Fruit fly (Drosophila melanogaster) whole organism, embryonic: Measurements from ENCODE around the gene Exd2.

Experiments
- Abd-B ChIP-seq: fragments of 200-800 bp; sonication (Bioruptor generic); optimal IDR thresholded peaks from 2 replicates; lab custom pipeline; 2018; ENCODE audit warnings: missing biosample characterization, mild to moderate bottlenecking, missing genetic modification characterization, moderate library complexity
- Bteb2 ChIP-seq: fragments of 200-800 bp; sonication (Bioruptor generic); optimal IDR thresholded peaks from 2 replicates; lab custom pipeline; 2016; ENCODE audit warnings: missing biosample characterization, missing genetic modification characterization
- CG10366 ChIP-seq: fragments of 200-800 bp; sonication (Bioruptor generic); IDR thresholded peaks from 2 replicates; pipeline ENCODE4 v1.3.6; 2022; ENCODE audit warnings: missing biosample characterization, missing genetic modification characterization
- CG11560 ChIP-seq: fragments of 200-800 bp; sonication (Bioruptor generic); IDR thresholded peaks from 3 replicates; pipeline ENCODE4 v1.3.6; 2022; ENCODE audit warnings: missing biosample characterization, missing genetic modification characterization
- CG11696 ChIP-seq: fragments of 200-800 bp; sonication (Bioruptor generic); IDR thresholded peaks from 2 replicates; pipeline ENCODE4 v1.3.6; 2022; ENCODE audit warnings: missing biosample characterization, missing genetic modification characterization
- CG12236 ChIP-seq: fragments of 200-800 bp; sonication (Bioruptor generic); optimal IDR thresholded peaks from 2 replicates; lab custom pipeline; 2016; ENCODE audit warnings: missing biosample characterization, missing genetic modification characterization
- CG1233 ChIP-seq: fragments of 200-800 bp; sonication (Bioruptor generic); optimal IDR thresholded peaks from 4 replicates; lab custom pipeline; 2018; ENCODE audit warnings: missing biosample characterization, mild to moderate bottlenecking, missing genetic modification characterization
- CG15479 ChIP-seq: fragments of 200-800 bp; sonication (Bioruptor generic); optimal IDR thresholded peaks from 3 replicates; lab custom pipeline; 2019; ENCODE audit warnings: missing biosample characterization, mild to moderate bottlenecking, missing genetic modification characterization, moderate library complexity
- CG17802 ChIP-seq: fragments of 200-800 bp; sonication (Bioruptor generic); optimal IDR thresholded peaks from 2 replicates; lab custom pipeline; 2018; ENCODE audit warnings: missing biosample characterization, mild to moderate bottlenecking, missing genetic modification characterization, moderate library complexity
- CG18011 ChIP-seq: fragments of 200-800 bp; sonication (Bioruptor generic); optimal IDR thresholded peaks from 2 replicates; lab custom pipeline; 2017; ENCODE audit warnings: missing biosample characterization, missing genetic modification characterization, mild to moderate bottlenecking, moderate library complexity, missing genotype
- CG18599 ChIP-seq: fragments of 200-800 bp; sonication (Bioruptor generic); optimal IDR thresholded peaks from 3 replicates; lab custom pipeline; 2017; ENCODE audit warnings: missing biosample characterization, missing genetic modification characterization, mild to moderate bottlenecking, moderate library complexity, missing genetic modification reagents
- CG2712 ChIP-seq: fragments of 200-800 bp; optimal IDR thresholded peaks from 3 replicates; lab custom pipeline; 2019; ENCODE audit warnings: missing biosample characterization, mild to moderate bottlenecking, missing genetic modification characterization, moderate library complexity
- CG30020 ChIP-seq: fragments of 200-800 bp; optimal IDR thresholded peaks from 2 replicates; lab custom pipeline; 2019; ENCODE audit warnings: missing biosample characterization, mild to moderate bottlenecking, missing genetic modification characterization, moderate library complexity
- CG4404 ChIP-seq: fragments of 200-800 bp; sonication (Bioruptor generic); IDR thresholded peaks from 2 replicates; pipeline ENCODE4 v1.3.6; 2022; ENCODE audit warnings: missing biosample characterization, missing genetic modification characterization
- CG7372 ChIP-seq: fragments of 200-800 bp; sonication (Bioruptor generic); IDR thresholded peaks from 2 replicates; pipeline ENCODE4 v1.3.6; 2022; ENCODE audit warnings: missing biosample characterization, missing genetic modification characterization
- CG9609 ChIP-seq: fragments of 200-800 bp; sonication (Bioruptor generic); optimal IDR thresholded peaks from 3 replicates; lab custom pipeline; 2016; ENCODE audit warnings: missing biosample characterization, missing genetic modification characterization
- CrebB ChIP-seq: fragments of 200-800 bp; sonication (Bioruptor generic); optimal IDR thresholded peaks from 3 replicates; lab custom pipeline; 2018; ENCODE audit warnings: missing biosample characterization, mild to moderate bottlenecking, missing genetic modification characterization
- E2f2 ChIP-seq: fragments of 200-800 bp; sonication (Bioruptor generic); IDR thresholded peaks from 2 replicates; pipeline ENCODE4 v1.3.6; 2022; ENCODE audit warnings: missing biosample characterization, missing genetic modification characterization
- Gsc ChIP-seq: fragments of 200-800 bp; sonication (Bioruptor generic); IDR thresholded peaks from 2 replicates; pipeline ENCODE4 v1.3.6; 2022; ENCODE audit warnings: missing biosample characterization, missing genetic modification characterization
- Lim3 ChIP-seq: fragments of 200-800 bp; sonication (Bioruptor generic); IDR thresholded peaks from 2 replicates; pipeline ENCODE4 v1.3.6; 2022; ENCODE audit warnings: missing biosample characterization, missing genetic modification characterization
- Oli ChIP-seq: fragments of 200-800 bp; sonication (Bioruptor generic); optimal IDR thresholded peaks from 2 replicates; lab custom pipeline; 2018; ENCODE audit warnings: missing biosample characterization, mild to moderate bottlenecking, missing genetic modification characterization, moderate library complexity
- Optix ChIP-seq: fragments of 200-800 bp; sonication (Bioruptor generic); IDR thresholded peaks from 3 replicates; pipeline ENCODE4 v1.3.6; 2022; ENCODE audit warnings: missing biosample characterization, missing genetic modification characterization
- Rfx ChIP-seq: fragments of 200-800 bp; sonication (Bioruptor generic); IDR thresholded peaks from 2 replicates; pipeline ENCODE4 v1.3.6; 2022; ENCODE audit warnings: missing biosample characterization, missing genetic modification characterization
- Scr ChIP-seq: fragments of 200-800 bp; sonication (Bioruptor generic); IDR thresholded peaks from 2 replicates; pipeline ENCODE4 v1.3.6; 2022; ENCODE audit warnings: missing biosample characterization, missing genetic modification characterization; ENCODE audit not compliant: partially characterized antibody
- Sry-β ChIP-seq: fragments of 200-800 bp; sonication (Bioruptor generic); optimal IDR thresholded peaks from 2 replicates; lab custom pipeline; 2018; ENCODE audit warnings: missing biosample characterization, mild to moderate bottlenecking, missing genetic modification characterization, moderate library complexity
- Ssrp ChIP-seq: fragments of 200-800 bp; sonication (Bioruptor generic); optimal IDR thresholded peaks from 2 replicates; lab custom pipeline; 2018; ENCODE audit warnings: missing biosample characterization, mild to moderate bottlenecking, missing genetic modification characterization, moderate library complexity
- TFAM ChIP-seq: fragments of 200-800 bp; sonication (Bioruptor generic); optimal IDR thresholded peaks from 2 replicates; lab custom pipeline; 2017; ENCODE audit warnings: missing biosample characterization, missing genetic modification characterization, inconsistent platforms
- Xbp1 ChIP-seq: fragments of 200-800 bp; sonication (Bioruptor generic); optimal IDR thresholded peaks from 3 replicates; lab custom pipeline; 2016; ENCODE audit warnings: missing biosample characterization, mild to moderate bottlenecking, missing genetic modification characterization
- ab ChIP-seq: fragments of 200-800 bp; sonication (Bioruptor generic); optimal IDR thresholded peaks from 2 replicates; lab custom pipeline; 2016; ENCODE audit warnings: missing biosample characterization, missing genetic modification characterization
- amos ChIP-seq: fragments of 200-800 bp; sonication (Bioruptor generic); IDR thresholded peaks from 2 replicates; pipeline ENCODE4 v1.3.6; 2022; ENCODE audit warnings: missing biosample characterization, missing genetic modification characterization; ENCODE audit not compliant: partially characterized antibody
- corto ChIP-seq: fragments of 200-800 bp; sonication (Bioruptor generic); optimal IDR thresholded peaks from 2 replicates; lab custom pipeline; 2016; ENCODE audit warnings: missing biosample characterization, mild to moderate bottlenecking, missing genetic modification characterization, moderate library complexity
- disco-r ChIP-seq: fragments of 200-800 bp; sonication (Bioruptor generic); optimal IDR thresholded peaks from 2 replicates; lab custom pipeline; 2016; ENCODE audit warnings: missing biosample characterization, missing genetic modification characterization
- dm ChIP-seq: fragments of 200-800 bp; sonication (Bioruptor generic); optimal IDR thresholded peaks from 3 replicates; lab custom pipeline; 2016; ENCODE audit warnings: missing biosample characterization, missing genetic modification characterization
- ems ChIP-seq: fragments of 200-800 bp; sonication (Bioruptor generic); optimal IDR thresholded peaks from 3 replicates; lab custom pipeline; 2016; ENCODE audit warnings: missing biosample characterization, missing genetic modification characterization
- eyg ChIP-seq: fragments of 200-800 bp; sonication (Bioruptor generic); optimal IDR thresholded peaks from 3 replicates; lab custom pipeline; 2016; ENCODE audit warnings: missing biosample characterization, missing genetic modification characterization
- gce ChIP-seq: fragments of 200-800 bp; sonication (Bioruptor generic); IDR thresholded peaks from 3 replicates; pipeline ENCODE4 v1.3.6; 2022; ENCODE audit warnings: missing biosample characterization, missing genetic modification characterization
- gem ChIP-seq: fragments of 200-800 bp; sonication (Bioruptor generic); optimal IDR thresholded peaks from 2 replicates; lab custom pipeline; 2019; ENCODE audit warnings: missing biosample characterization, mild to moderate bottlenecking, missing genetic modification characterization, moderate library complexity
- hb ChIP-seq: fragments of 200-800 bp; sonication (Bioruptor generic); IDR thresholded peaks from 3 replicates; pipeline ENCODE4 v1.3.6; 2022; ENCODE audit warnings: missing biosample characterization, missing genetic modification characterization; ENCODE audit not compliant: partially characterized antibody
- jumu ChIP-seq: fragments of 200-800 bp; sonication (Bioruptor generic); optimal IDR thresholded peaks from 3 replicates; lab custom pipeline; 2016; ENCODE audit warnings: missing biosample characterization, missing genetic modification characterization
- ken ChIP-seq: fragments of 200-800 bp; sonication (Bioruptor generic); IDR thresholded peaks from 3 replicates; pipeline ENCODE4 v1.3.6; 2022; ENCODE audit warnings: missing biosample characterization, missing genetic modification characterization
- knrl ChIP-seq: fragments of 200-800 bp; sonication (Bioruptor generic); IDR thresholded peaks from 3 replicates; pipeline ENCODE4 v1.3.6; 2022; ENCODE audit warnings: missing biosample characterization, missing genetic modification characterization; ENCODE audit not compliant: partially characterized antibody
- mirr ChIP-seq: fragments of 200-800 bp; sonication (Bioruptor generic); optimal IDR thresholded peaks from 3 replicates; lab custom pipeline; 2018; ENCODE audit warnings: missing biosample characterization, mild to moderate bottlenecking, missing genetic modification characterization
- oc ChIP-seq: fragments of 200-800 bp; sonication (Bioruptor generic); optimal IDR thresholded peaks from 2 replicates; lab custom pipeline; 2018; ENCODE audit warnings: missing biosample characterization, mild to moderate bottlenecking, missing genetic modification characterization, moderate library complexity
- p53 ChIP-seq: fragments of 200-800 bp; sonication (Bioruptor generic); optimal IDR thresholded peaks from 2 replicates; lab custom pipeline; 2016; ENCODE audit warnings: missing biosample characterization, missing genetic modification characterization
- shn ChIP-seq: fragments of 200-800 bp; sonication (Bioruptor generic); optimal IDR thresholded peaks from 3 replicates; lab custom pipeline; 2016; ENCODE audit warnings: missing biosample characterization, missing genetic modification characterization
- stc ChIP-seq: fragments of 200-800 bp; sonication (Bioruptor generic); IDR thresholded peaks from 2 replicates; pipeline ENCODE4 v1.3.6; 2022; ENCODE audit warnings: missing biosample characterization, missing genetic modification characterization
- tgo ChIP-seq: fragments of 200-800 bp; sonication (Bioruptor generic); IDR thresholded peaks from 3 replicates; pipeline ENCODE4 v1.3.6; 2022; ENCODE audit warnings: missing biosample characterization, missing genetic modification characterization
- toy ChIP-seq: fragments of 200-800 bp; sonication (Bioruptor generic); IDR thresholded peaks from 2 replicates; pipeline ENCODE4 v1.3.6; 2022; ENCODE audit warnings: missing biosample characterization, missing genetic modification characterization
- trem ChIP-seq: fragments of 200-800 bp; optimal IDR thresholded peaks from 3 replicates; lab custom pipeline; 2019; ENCODE audit warnings: missing biosample characterization, mild to moderate bottlenecking, missing genetic modification characterization, moderate library complexity
- vvl ChIP-seq: fragments of 200-800 bp; sonication (Bioruptor generic); IDR thresholded peaks from 2 replicates; pipeline ENCODE4 v1.3.6; 2022; ENCODE audit warnings: missing biosample characterization, missing genetic modification characterization
- wor ChIP-seq: fragments of 200-800 bp; sonication (Bioruptor generic); IDR thresholded peaks from 2 replicates; pipeline ENCODE4 v1.3.6; 2022; ENCODE audit warnings: missing biosample characterization, missing genetic modification characterization

The Exd2 gene

DNA sequence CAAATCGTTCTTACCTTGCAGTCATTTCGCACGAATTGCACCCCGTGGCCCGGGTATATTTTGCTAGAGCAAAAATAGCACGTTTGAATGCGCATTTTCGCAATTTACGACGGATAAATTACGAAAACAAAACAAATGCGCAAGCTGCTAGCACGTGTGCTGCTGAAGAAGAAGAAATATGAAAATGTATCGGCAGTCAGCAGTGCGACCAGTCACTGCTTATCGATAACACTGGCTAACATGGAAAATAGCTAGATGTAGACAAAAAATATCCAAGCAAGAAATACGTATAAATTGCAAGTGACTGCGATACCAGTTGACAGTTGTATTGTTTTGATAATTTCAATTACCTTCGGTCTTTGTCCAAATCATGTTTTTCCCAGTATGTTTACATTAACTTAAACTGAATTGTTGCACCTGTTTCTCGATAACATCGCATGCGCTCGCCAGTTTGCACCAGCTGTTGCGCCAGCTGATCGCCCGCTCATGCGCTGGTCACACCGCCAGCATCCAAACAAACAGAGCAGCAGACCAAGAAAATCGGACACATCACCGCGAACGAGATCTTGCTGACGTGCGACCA, 4.0 kb downstream of the Exd2 start, which contains the start of the genes RpL24-like and CG5276 (continued):
- TF ChIP-seq tgo: no peak
- no peak for TF ChIP-seq Oli (tag; lab: Kevin White, UChicago)
- no peak for TF ChIP-seq Xbp1 (GFP tag; lab: Kevin White, UChicago)
- TF ChIP-seq gce (GFP tag; lab: Robert Waterston, UW): no peak
- TF ChIP-seq CG18599: no peak
- no peak for TF ChIP-seq Abd-B
- no peak for TF ChIP-seq wor
- TF ChIP-seq E2f2 (GFP tag; lab: Robert Waterston, UW): peak; percentile 55
- no peak for TF ChIP-seq CG11560
- TF ChIP-seq CG7372 (GFP tag; lab: Robert Waterston, UW): no peak
- TF ChIP-seq mirr (GFP tag; lab: Kevin White, UChicago): no peak
- peak; percentile 63 for TF ChIP-seq Scr (GFP tag; lab: Robert Waterston, UW)
- TF ChIP-seq CG18011 (GFP tag; lab: Kevin White, UChicago): no peak
- TF ChIP-seq knrl: peak; percentile 53; the same call in 1 of the 3 replicates
- peak; percentile 98 for TF ChIP-seq dm
- no peak for TF ChIP-seq CG10366
- TF ChIP-seq shn: no peak
- no peak for TF ChIP-seq jumu
- no peak for TF ChIP-seq hb (GFP tag; lab: Robert Waterston, UW)
- no peak for TF ChIP-seq CG12236 (GFP tag; lab: Kevin White, UChicago)
- no peak for TF ChIP-seq disco-r (GFP tag; lab: Kevin White, UChicago)
- TF ChIP-seq eyg: no peak
- no peak for TF ChIP-seq vvl (GFP tag; lab: Robert Waterston, UW)
- no peak; the same call in 1 of the 2 replicates for TF ChIP-seq Rfx (GFP tag; lab: Robert Waterston, UW)
- no peak for TF ChIP-seq TFAM (GFP tag; lab: Kevin White, UChicago)
- no peak for TF ChIP-seq stc
- peak; percentile 84 for TF ChIP-seq Sry-β (GFP tag; lab: Kevin White, UChicago)
- TF ChIP-seq CG1233: peak; percentile 35
- no peak for TF ChIP-seq ken (GFP tag; lab: Robert Waterston, UW)
- peak; percentile 42 for TF ChIP-seq CG2712 (tag; lab: Kevin White, UChicago)
- no peak for TF ChIP-seq Lim3
- peak; percentile 26 for TF ChIP-seq CrebB
- TF ChIP-seq ems (GFP tag; lab: Kevin White, UChicago): peak; percentile 16
- TF ChIP-seq gem (tag; lab: Kevin White, UChicago): no peak
- no peak for TF ChIP-seq CG4404
- no peak for TF ChIP-seq CG11696
- no peak for TF ChIP-seq Bteb2 (GFP tag; lab: Kevin White, UChicago)
- no peak for TF ChIP-seq Optix (GFP tag; lab: Robert Waterston, UW)
- TF ChIP-seq CG30020 (tag; lab: Kevin White, UChicago): peak; percentile 83
- no peak for TF ChIP-seq CG9609 (GFP tag; lab: Kevin White, UChicago)
- no peak for TF ChIP-seq Gsc
- TF ChIP-seq ab (GFP tag; lab: Kevin White, UChicago): no peak
- no peak for TF ChIP-seq oc (tag; lab: Kevin White, UChicago)
- TF ChIP-seq trem (tag; lab: Kevin White, UChicago): peak; percentile 80
- TF ChIP-seq CG17802 (tag; lab: Kevin White, UChicago): peak; percentile 84
- no peak for TF ChIP-seq p53 (GFP tag; lab: Kevin White, UChicago)
- no peak for TF ChIP-seq Ssrp (tag; lab: Kevin White, UChicago)
- no peak for TF ChIP-seq corto (GFP tag; lab: Kevin White, UChicago)
- no peak; the same call in none of the 2 replicates for TF ChIP-seq amos (GFP tag; lab: Robert Waterston, UW)
- TF ChIP-seq CG15479 (GFP tag; lab: Kevin White, UChicago): peak; percentile 95
- no peak for TF ChIP-seq toy
